Fruit fly (Drosophila melanogaster) whole organism, embryonic: ENCODE data around the gene CG11085.

Source experiments
- Atf6 ChIP-seq: fragments of 200-800 bp; sonication (Bioruptor generic); IDR thresholded peaks from 2 replicates; pipeline ENCODE4 v1.3.6; 2022; ENCODE audit warnings: missing biosample characterization, missing genetic modification characterization
- CG10267 ChIP-seq: fragments of 200-800 bp; sonication (Bioruptor generic); optimal IDR thresholded peaks from 2 replicates; lab custom pipeline; 2018; ENCODE audit warnings: missing biosample characterization, mild to moderate bottlenecking, missing genetic modification characterization, moderate library complexity
- CG10321 ChIP-seq: fragments of 200-800 bp; sonication (Bioruptor generic); IDR thresholded peaks from 2 replicates; pipeline ENCODE4 v1.3.6; 2022; ENCODE audit warnings: missing biosample characterization, missing genetic modification characterization
- CG12155 ChIP-seq: fragments of 200-800 bp; sonication (Bioruptor generic); optimal IDR thresholded peaks from 3 replicates; lab custom pipeline; 2016; ENCODE audit warnings: missing biosample characterization, missing genetic modification characterization
- CG12659 ChIP-seq: fragments of 200-800 bp; sonication (Bioruptor generic); optimal IDR thresholded peaks from 3 replicates; lab custom pipeline; 2017; ENCODE audit warnings: mild to moderate bottlenecking, missing biosample characterization, missing genetic modification reagents, missing genetic modification characterization
- CG13296 ChIP-seq: fragments of 200-800 bp; sonication (Bioruptor generic); optimal IDR thresholded peaks from 3 replicates; lab custom pipeline; 2018; ENCODE audit warnings: missing biosample characterization, mild to moderate bottlenecking, missing genetic modification characterization
- CG13624 ChIP-seq: fragments of 200-800 bp; sonication (Bioruptor generic); optimal IDR thresholded peaks from 2 replicates; lab custom pipeline; 2016; ENCODE audit warnings: missing biosample characterization, missing genetic modification characterization
- CG1602 ChIP-seq: fragments of 200-800 bp; sonication (Bioruptor generic); optimal IDR thresholded peaks from 3 replicates; lab custom pipeline; 2016; ENCODE audit warnings: missing biosample characterization, missing genetic modification characterization
- CG17568 ChIP-seq: fragments of 200-800 bp; sonication (Bioruptor generic); optimal IDR thresholded peaks from 2 replicates; lab custom pipeline; 2018; ENCODE audit warnings: missing biosample characterization, mild to moderate bottlenecking, missing genetic modification characterization, moderate library complexity
- CG18476 ChIP-seq: fragments of 200-800 bp; sonication (Bioruptor generic); optimal IDR thresholded peaks from 2 replicates; lab custom pipeline; 2016; ENCODE audit warnings: missing biosample characterization, mild to moderate bottlenecking, missing genetic modification characterization
- CG4730 ChIP-seq: fragments of 200-800 bp; sonication (Bioruptor generic); IDR thresholded peaks from 2 replicates; pipeline ENCODE4 v1.3.6; 2022; ENCODE audit warnings: missing biosample characterization, missing genetic modification characterization
- CG4820 ChIP-seq: fragments of 200-800 bp; sonication (Bioruptor generic); optimal IDR thresholded peaks from 3 replicates; lab custom pipeline; 2016; ENCODE audit warnings: missing biosample characterization, missing genetic modification characterization
- CG5245 ChIP-seq: fragments of 200-800 bp; sonication (Bioruptor generic); optimal IDR thresholded peaks from 3 replicates; lab custom pipeline; 2016; ENCODE audit warnings: missing biosample characterization, missing genetic modification characterization
- CG6175 ChIP-seq: fragments of 200-800 bp; sonication (Bioruptor generic); IDR thresholded peaks from 3 replicates; pipeline ENCODE4 v1.3.6; 2022; ENCODE audit warnings: missing biosample characterization, missing genetic modification characterization
- CG6654 ChIP-seq: fragments of 200-800 bp; sonication (Bioruptor generic); optimal IDR thresholded peaks from 2 replicates; lab custom pipeline; 2017; ENCODE audit warnings: missing biosample characterization, mild to moderate bottlenecking, missing genetic modification characterization
- CG6689 ChIP-seq: fragments of 200-800 bp; sonication (Bioruptor generic); IDR thresholded peaks from 2 replicates; pipeline ENCODE4 v1.3.6; 2022; ENCODE audit warnings: missing biosample characterization, missing genetic modification characterization
- CG6854 ChIP-seq: fragments of 200-800 bp; sonication (Bioruptor generic); optimal IDR thresholded peaks from 3 replicates; lab custom pipeline; 2017; ENCODE audit warnings: missing biosample characterization, mild to moderate bottlenecking, missing genetic modification characterization
- CG7271 ChIP-seq: fragments of 200-800 bp; sonication (Bioruptor generic); optimal IDR thresholded peaks from 2 replicates; lab custom pipeline; 2018; ENCODE audit warnings: missing biosample characterization, mild to moderate bottlenecking, missing genetic modification characterization, moderate library complexity
- CG7928 ChIP-seq: fragments of 200-800 bp; sonication (Bioruptor generic); optimal IDR thresholded peaks from 2 replicates; lab custom pipeline; 2017; ENCODE audit warnings: missing biosample characterization, mild to moderate bottlenecking, missing genetic modification characterization
- CG8765 ChIP-seq: fragments of 200-800 bp; sonication (Bioruptor generic); IDR thresholded peaks from 2 replicates; pipeline ENCODE4 v1.3.6; 2022; ENCODE audit warnings: missing biosample characterization, missing genetic modification characterization
- CG9876 ChIP-seq: fragments of 200-800 bp; sonication (Bioruptor generic); optimal IDR thresholded peaks from 2 replicates; lab custom pipeline; 2016; ENCODE audit warnings: missing biosample characterization, missing genetic modification characterization
- CkIIα-i1 ChIP-seq: fragments of 200-800 bp; sonication (Bioruptor generic); IDR thresholded peaks from 2 replicates; pipeline ENCODE4 v1.3.6; 2022; ENCODE audit warnings: missing biosample characterization, missing genetic modification characterization
- ERR ChIP-seq: fragments of 200-800 bp; sonication (Bioruptor generic); optimal IDR thresholded peaks from 2 replicates; lab custom pipeline; 2016; ENCODE audit warnings: missing biosample characterization, missing genetic modification characterization
- Jarid2 ChIP-seq: fragments of 200-800 bp; sonication (Bioruptor generic); optimal IDR thresholded peaks from 3 replicates; lab custom pipeline; 2017; ENCODE audit warnings: mild to moderate bottlenecking, missing biosample characterization, missing genetic modification reagents, missing genetic modification characterization
- MTF-1 ChIP-seq: fragments of 200-800 bp; sonication (Bioruptor generic); optimal IDR thresholded peaks from 2 replicates; lab custom pipeline; 2018; ENCODE audit warnings: missing biosample characterization, mild to moderate bottlenecking, missing genetic modification characterization, borderline replicate concordance
- Med ChIP-seq: fragments of 200-800 bp; sonication (Bioruptor generic); peaks from one replicate; lab custom pipeline; 2016; ENCODE audit warnings: missing biosample characterization, missing genetic modification characterization, mild to moderate bottlenecking, inconsistent platforms, moderate library complexity
- Mrtf ChIP-seq: fragments of 200-800 bp; sonication (Bioruptor generic); IDR thresholded peaks from 3 replicates; pipeline ENCODE4 v1.3.6; 2022; ENCODE audit warnings: missing biosample characterization, missing genetic modification characterization
- NK7.1 ChIP-seq: fragments of 200-800 bp; sonication (Bioruptor generic); optimal IDR thresholded peaks from 3 replicates; lab custom pipeline; 2016; ENCODE audit warnings: missing biosample characterization, missing genetic modification characterization
- Nf-YA ChIP-seq: fragments of 200-800 bp; sonication (Bioruptor generic); IDR thresholded peaks from 2 replicates; pipeline ENCODE4 v1.3.6; 2022; ENCODE audit warnings: missing biosample characterization, missing genetic modification characterization
- Pdp1 ChIP-seq, 2 experiments: fragments of 200-800 bp; sonication (Bioruptor generic); optimal IDR thresholded peaks; 3 replicates each; lab custom pipeline; 2016; ENCODE audit warnings: missing biosample characterization in 2 of 2, missing genetic modification characterization in 2 of 2, mild to moderate bottlenecking in 1 of 2, moderate library complexity in 1 of 2
- Six4 ChIP-seq: fragments of 200-800 bp; sonication (Bioruptor generic); optimal IDR thresholded peaks from 2 replicates; lab custom pipeline; 2016; ENCODE audit warnings: missing biosample characterization, missing genetic modification characterization
- YL-1 ChIP-seq: fragments of 200-800 bp; sonication (Bioruptor generic); optimal IDR thresholded peaks from 3 replicates; lab custom pipeline; 2017; ENCODE audit warnings: missing biosample characterization, mild to moderate bottlenecking, missing genetic modification characterization
- ab ChIP-seq: fragments of 200-800 bp; sonication (Bioruptor generic); optimal IDR thresholded peaks from 2 replicates; lab custom pipeline; 2016; ENCODE audit warnings: missing biosample characterization, missing genetic modification characterization
- abd-A ChIP-seq: fragments of 200-800 bp; sonication (Bioruptor generic); optimal IDR thresholded peaks from 3 replicates; lab custom pipeline; 2019; ENCODE audit warnings: missing biosample characterization, mild to moderate bottlenecking, missing genetic modification characterization, moderate library complexity
- amos ChIP-seq: fragments of 200-800 bp; sonication (Bioruptor generic); IDR thresholded peaks from 2 replicates; pipeline ENCODE4 v1.3.6; 2022; ENCODE audit warnings: missing biosample characterization, missing genetic modification characterization; ENCODE audit not compliant: partially characterized antibody
- aop ChIP-seq: fragments of 200-800 bp; sonication (Bioruptor generic); IDR thresholded peaks from 2 replicates; pipeline ENCODE4 v1.3.6; 2022; ENCODE audit warnings: missing biosample characterization, missing genetic modification characterization
- ara ChIP-seq: fragments of 200-800 bp; sonication (Bioruptor generic); IDR thresholded peaks from 2 replicates; pipeline ENCODE4 v1.3.6; 2022; ENCODE audit warnings: missing biosample characterization, missing genetic modification characterization
- bbx ChIP-seq: fragments of 200-800 bp; sonication (Bioruptor generic); IDR thresholded peaks from 2 replicates; pipeline ENCODE4 v1.3.6; 2022; ENCODE audit warnings: missing biosample characterization, missing genetic modification characterization; ENCODE audit not compliant: partially characterized antibody
- dan ChIP-seq: fragments of 200-800 bp; sonication (Bioruptor generic); IDR thresholded peaks from 2 replicates; pipeline ENCODE4 v1.3.6; 2022; ENCODE audit warnings: missing biosample characterization, missing genetic modification characterization
- emc ChIP-seq: fragments of 200-800 bp; sonication (Bioruptor generic); optimal IDR thresholded peaks from 2 replicates; lab custom pipeline; 2016; ENCODE audit warnings: missing biosample characterization, missing genetic modification characterization
- gce ChIP-seq: fragments of 200-800 bp; sonication (Bioruptor generic); IDR thresholded peaks from 3 replicates; pipeline ENCODE4 v1.3.6; 2022; ENCODE audit warnings: missing biosample characterization, missing genetic modification characterization
- kah ChIP-seq: fragments of 200-800 bp; sonication (Bioruptor generic); optimal IDR thresholded peaks from 2 replicates; lab custom pipeline; 2018; ENCODE audit warnings: missing biosample characterization, mild to moderate bottlenecking, missing genetic modification characterization
- ken ChIP-seq: fragments of 200-800 bp; sonication (Bioruptor generic); IDR thresholded peaks from 3 replicates; pipeline ENCODE4 v1.3.6; 2022; ENCODE audit warnings: missing biosample characterization, missing genetic modification characterization
- mirr ChIP-seq: fragments of 200-800 bp; sonication (Bioruptor generic); optimal IDR thresholded peaks from 3 replicates; lab custom pipeline; 2018; ENCODE audit warnings: missing biosample characterization, mild to moderate bottlenecking, missing genetic modification characterization
- nau ChIP-seq: fragments of 200-800 bp; sonication (Bioruptor generic); optimal IDR thresholded peaks from 3 replicates; lab custom pipeline; 2017; ENCODE audit warnings: missing biosample characterization, mild to moderate bottlenecking, missing genetic modification characterization, missing genetic modification reagents
- org-1 ChIP-seq: fragments of 200-800 bp; sonication (Bioruptor generic); optimal IDR thresholded peaks from 2 replicates; lab custom pipeline; 2017; ENCODE audit warnings: missing biosample characterization, missing genetic modification characterization
- phol ChIP-seq: fragments of 200-800 bp; sonication (Bioruptor generic); optimal IDR thresholded peaks from 3 replicates; lab custom pipeline; 2018; ENCODE audit warnings: missing biosample characterization, mild to moderate bottlenecking, missing genetic modification characterization, moderate library complexity
- pita ChIP-seq: fragments of 200-800 bp; sonication (Bioruptor generic); optimal IDR thresholded peaks from 2 replicates; lab custom pipeline; 2017; ENCODE audit warnings: missing biosample characterization, mild to moderate bottlenecking, missing genetic modification characterization
- ranshi ChIP-seq: fragments of 200-800 bp; sonication (Bioruptor generic); IDR thresholded peaks from 2 replicates; pipeline ENCODE4 v1.3.6; 2022; ENCODE audit warnings: missing biosample characterization, missing genetic modification characterization
- sens ChIP-seq: fragments of 200-800 bp; sonication (Bioruptor generic); peaks from one replicate; lab custom pipeline; 2016; ENCODE audit warnings: missing biosample characterization, missing genetic modification characterization
- unc-4 ChIP-seq: fragments of 200-800 bp; sonication (Bioruptor generic); IDR thresholded peaks from 2 replicates; pipeline ENCODE4 v1.3.6; 2022; ENCODE audit warnings: missing biosample characterization, missing genetic modification characterization; ENCODE audit not compliant: partially characterized antibody
- wor ChIP-seq: fragments of 200-800 bp; sonication (Bioruptor generic); IDR thresholded peaks from 2 replicates; pipeline ENCODE4 v1.3.6; 2022; ENCODE audit warnings: missing biosample characterization, missing genetic modification characterization

CG11085 gene

DNA sequence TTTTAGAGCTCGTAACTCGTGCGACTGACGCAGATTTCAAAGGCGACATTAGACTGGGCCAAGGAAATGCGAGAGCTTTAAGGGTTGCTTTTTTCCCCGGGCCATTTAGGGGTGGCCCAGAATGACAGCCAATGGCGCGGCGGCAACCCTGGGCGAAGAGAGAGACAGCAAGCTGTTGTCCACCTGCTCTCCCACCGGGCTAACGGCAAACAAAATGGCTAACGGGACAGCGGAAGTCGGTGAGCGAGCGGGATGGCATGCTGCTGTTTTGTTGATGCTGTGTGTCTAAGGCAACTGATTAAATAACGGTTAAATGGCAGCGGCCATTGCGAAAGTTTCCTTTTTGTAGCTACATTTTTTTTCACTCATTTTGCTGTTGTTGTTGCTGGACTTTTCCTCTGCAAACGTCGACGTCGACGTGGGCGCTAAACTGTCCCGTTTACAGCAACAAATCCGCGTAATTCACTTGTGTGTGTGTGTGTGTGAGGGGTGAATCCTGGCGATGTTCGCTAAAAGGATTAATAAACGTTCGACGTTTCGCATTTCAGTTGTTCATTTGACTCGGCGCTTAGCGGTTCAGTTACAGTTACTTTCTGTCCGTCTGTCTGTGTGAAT, at the start of gene CG11085 (continued):
- no peak for TF ChIP-seq YL-1 (GFP tag; lab: Kevin White, UChicago)
- no peak for TF ChIP-seq CG6854 (GFP tag; lab: Kevin White, UChicago)
- TF ChIP-seq NK7.1 (GFP tag; lab: Kevin White, UChicago), result no peak
- no peak for TF ChIP-seq ken (GFP tag; lab: Robert Waterston, UW)
- no peak for TF ChIP-seq wor (GFP tag; lab: Robert Waterston, UW)
- no peak for TF ChIP-seq CG4820 (GFP tag; lab: Kevin White, UChicago)
- no peak for TF ChIP-seq mirr
- no peak for TF ChIP-seq CG5245 (GFP tag; lab: Kevin White, UChicago)
- peak; percentile 40; the same call in 1 of the 2 replicates for TF ChIP-seq Nf-YA (GFP tag; lab: Robert Waterston, UW)
- no peak for TF ChIP-seq CG10267 (tag; lab: Kevin White, UChicago)
- TF ChIP-seq abd-A, result no peak
- no peak for TF ChIP-seq CG12155 (GFP tag; lab: Kevin White, UChicago)
- no peak for TF ChIP-seq CG7271 (tag; lab: Kevin White, UChicago)
- TF ChIP-seq gce (GFP tag; lab: Robert Waterston, UW), result no peak
- TF ChIP-seq ranshi (GFP tag; lab: Robert Waterston, UW), result no peak
- no peak for TF ChIP-seq kah (GFP tag; lab: Kevin White, UChicago)
- no peak for TF ChIP-seq amos
- TF ChIP-seq phol, result peak; percentile 45
- TF ChIP-seq dan (GFP tag; lab: Robert Waterston, UW), result no peak
- no peak for TF ChIP-seq ERR (GFP tag; lab: Kevin White, UChicago)
- TF ChIP-seq CkIIα-i1, result no peak
- no peak for TF ChIP-seq aop
- no peak for TF ChIP-seq CG8765 (GFP tag; lab: Robert Waterston, UW)
- TF ChIP-seq Mrtf, result no peak
- no peak for TF ChIP-seq CG17568 (GFP tag; lab: Kevin White, UChicago)
- no peak for TF ChIP-seq Pdp1 (GFP tag; optimal IDR thresholded peaks at IDR 0.05; lab: Kevin White, UChicago)
- no peak for TF ChIP-seq CG1602 (GFP tag; lab: Kevin White, UChicago)
- TF ChIP-seq CG6689 (GFP tag; lab: Robert Waterston, UW), result no peak
- TF ChIP-seq CG13624 (GFP tag; lab: Kevin White, UChicago), result no peak
- TF ChIP-seq Six4, result no peak
- TF ChIP-seq CG12659 (GFP tag; lab: Kevin White, UChicago), result no peak
- TF ChIP-seq emc (GFP tag; lab: Kevin White, UChicago), result no peak
- TF ChIP-seq CG9876, result no peak
- TF ChIP-seq unc-4 (GFP tag; lab: Robert Waterston, UW), result no peak
- no peak for TF ChIP-seq CG4730 (GFP tag; lab: Robert Waterston, UW)
- peak; percentile 89 for TF ChIP-seq CG10321 (GFP tag; lab: Robert Waterston, UW)
- no peak for TF ChIP-seq CG6175
- peak; percentile 25 for TF ChIP-seq Jarid2
- TF ChIP-seq ab (GFP tag; lab: Kevin White, UChicago), result no peak
- no peak for TF ChIP-seq CG18476 (GFP tag; lab: Kevin White, UChicago)
- TF ChIP-seq nau, result no peak
- peak; percentile 10 for TF ChIP-seq sens (GFP tag; lab: Kevin White, UChicago)
- TF ChIP-seq bbx (GFP tag; lab: Robert Waterston, UW), result no peak
- TF ChIP-seq pita (GFP tag; lab: Kevin White, UChicago), result no peak
- TF ChIP-seq CG7928, result no peak
- peak; percentile 40 for TF ChIP-seq Med (GFP tag; lab: Kevin White, UChicago)
- TF ChIP-seq org-1, result no peak
- no peak for TF ChIP-seq MTF-1 (GFP tag; lab: Kevin White, UChicago)
- TF ChIP-seq CG13296, result no peak
- no peak for TF ChIP-seq ara (GFP tag; lab: Robert Waterston, UW)
- no peak for TF ChIP-seq CG6654 (GFP tag; lab: Kevin White, UChicago)
- TF ChIP-seq Atf6, result no peak
